Worm (Caenorhabditis elegans): Measurements from ENCODE around the gene C33E10.10.
"Not testable (repeated sequence)": the region's sequence is repeated elsewhere in the genome, so short reads cannot be mapped to it uniquely, and the experiment has no call there.

Gene C33E10.10

DNA sequence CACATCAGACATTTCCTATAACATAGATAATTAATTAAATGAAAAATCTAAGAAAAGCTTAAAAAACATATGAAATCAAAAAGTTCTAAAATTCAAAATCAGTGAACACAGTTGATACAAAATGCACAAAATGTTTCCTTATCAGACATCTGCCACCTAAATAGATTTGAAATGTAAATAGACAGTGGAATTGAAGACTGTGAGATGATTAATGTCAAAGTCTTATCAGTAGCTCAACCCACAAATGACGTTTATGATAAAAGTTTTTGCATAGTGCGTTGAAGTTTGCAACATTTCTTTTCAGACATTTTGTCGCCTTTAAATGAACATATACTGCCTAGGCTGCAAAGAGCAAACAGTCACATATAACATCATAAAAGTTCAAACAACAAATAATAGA lies 45.0 kb downstream of the C33E10.10 start, which contains the start of gene Y40C7B.4 (continued):
- TF ChIP-seq ZK337.2 (GFP tag; IDR thresholded peaks at IDR 0.05), result no peak
- TF ChIP-seq daf-12 (tag; optimal IDR thresholded peaks at IDR 0.05), result no peak

DNA sequence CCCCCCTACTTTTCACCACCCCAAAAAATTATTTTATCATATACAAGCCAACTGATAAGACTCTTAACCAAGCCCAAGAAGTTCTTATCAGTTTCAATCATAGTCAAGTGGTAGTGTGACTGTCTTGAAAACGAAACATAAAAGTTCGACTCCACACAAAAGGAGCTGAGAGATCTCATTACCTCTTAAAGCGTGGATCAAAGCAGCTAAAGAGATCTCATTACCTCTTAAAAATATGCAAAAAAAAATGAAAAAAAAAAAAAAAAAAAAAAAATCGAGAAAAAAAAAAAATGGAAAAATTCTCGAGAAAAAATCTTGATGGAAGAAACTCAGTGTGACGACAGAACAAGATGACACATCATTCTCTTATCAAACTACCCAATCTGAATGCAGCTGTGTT lies 46.0 kb downstream of the C33E10.10 start:
- 0 out of 2 replicates have a peak, but pooled peaks have one; percentile 66 for TF ChIP-seq tra-1 (GFP tag; IDR thresholded peaks at IDR 0.05)
- peak in 1 of 2 experiments; percentile 19 for TF ChIP-seq daf-16 (GFP tag; optimal IDR thresholded peaks at IDR 0.05)
- TF ChIP-seq daf-16 (tag; optimal IDR thresholded peaks at IDR 0.05), result peak; percentile 40
- TF ChIP-seq nhr-48 (tag; optimal IDR thresholded peaks at IDR 0.05), result peak; percentile 56
- TF ChIP-seq dve-1 (tag; optimal IDR thresholded peaks at IDR 0.05; ENCODE audit: insufficient read depth), result peak; percentile 86
- TF ChIP-seq dmd-6 (GFP tag; IDR thresholded peaks at IDR 0.05), result peak; percentile 74
- TF ChIP-seq hlh-11 (tag; optimal IDR thresholded peaks at IDR 0.05), result peak; percentile 41
- peak; percentile 60 for TF ChIP-seq nhr-102 (tag; optimal IDR thresholded peaks at IDR 0.05)
- peak; percentile 57 for TF ChIP-seq pha-4 (GFP tag; IDR thresholded peaks at IDR 0.05)
- not testable (repeated sequence) for TF ChIP-seq pha-4 (tag; optimal IDR thresholded peaks at IDR 0.05)
